Worm (Caenorhabditis elegans) whole organism, L1 larva: Measurements from ENCODE around the gene ugt-45.

ENCODE experiments used
- blmp-1 ChIP-seq: fragments of 150-350 bp; optimal IDR thresholded peaks from 2 replicates; lab custom pipeline; 2014; ENCODE audit warnings: missing biosample characterization, missing genetic modification characterization
- hpl-2 ChIP-seq: fragments of 150-350 bp; optimal IDR thresholded peaks from 2 replicates; lab custom pipeline; 2014; ENCODE audit warnings: missing biosample characterization, missing genetic modification reagents, missing genetic modification characterization

DNA sequence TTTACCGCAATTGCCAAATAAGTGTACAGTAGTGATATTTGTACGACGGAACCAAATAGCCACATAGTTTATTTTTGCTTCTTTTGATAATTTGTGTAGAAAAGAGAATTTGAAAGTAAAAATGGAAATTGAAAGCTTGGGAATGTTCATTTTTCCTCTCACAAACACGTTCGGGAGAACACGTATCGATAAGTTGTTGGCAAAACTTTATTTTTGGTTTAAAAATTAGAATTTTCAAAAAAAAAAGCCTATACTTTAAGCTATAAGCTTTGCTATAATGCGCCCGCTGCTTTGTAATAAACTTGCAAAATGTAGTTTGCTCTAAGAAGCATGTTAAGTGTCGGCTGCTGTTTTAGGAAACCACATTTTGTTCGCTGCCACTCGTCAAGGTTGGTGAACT is 4.5 kb upstream of the ugt-45 start, which contains the start of gene Y37E11AR.7:
- TF ChIP-seq blmp-1: no peak
- no peak for TF ChIP-seq hpl-2 (GFP tag; lab: Kevin White, UChicago)
